Worm (Caenorhabditis elegans): ENCODE measurements around the gene F46C3.7.

- TF ChIP-seq nhr-77 (tag; optimal IDR thresholded peaks at IDR 0.05) (no peak), pqm-1 (tag; optimal IDR thresholded peaks at IDR 0.05) (no peak), tbx-2 (tag; optimal IDR thresholded peaks at IDR 0.05) (no peak), nhr-71 (tag; optimal IDR thresholded peaks at IDR 0.05) (no peak), unc-62 (GFP tag; optimal IDR thresholded peaks at IDR 0.05) (no peak), ama-1 (optimal IDR thresholded peaks at IDR 0.05) (no peak), dpl-1 (GFP tag; optimal IDR thresholded peaks at IDR 0.05) (no peak), blmp-1 (tag; optimal IDR thresholded peaks at IDR 0.05) (no peak), nhr-12 (tag; optimal IDR thresholded peaks at IDR 0.05) (no peak), skn-1 (tag; optimal IDR thresholded peaks at IDR 0.05) (no peak), nhr-84 (tag; optimal IDR thresholded peaks at IDR 0.05) (no peak)
Observed at ce11 chrX:11478758-11479157, 38.9 kb downstream of the F46C3.7 start.

Data from whole organism, L1 larva.